Fruit fly (Drosophila melanogaster) whole organism, embryonic: ENCODE data around the gene CtsF.

Experiments
- Adf1 ChIP-seq: fragments of 200-800 bp; sonication (Bioruptor generic); IDR thresholded peaks from 2 replicates; pipeline ENCODE4 v1.3.6; 2022; ENCODE audit warnings: missing biosample characterization, missing genetic modification characterization
- CG10366 ChIP-seq: fragments of 200-800 bp; sonication (Bioruptor generic); IDR thresholded peaks from 2 replicates; pipeline ENCODE4 v1.3.6; 2022; ENCODE audit warnings: missing biosample characterization, missing genetic modification characterization
- CG11398 ChIP-seq: fragments of 200-800 bp; sonication (Bioruptor generic); optimal IDR thresholded peaks from 2 replicates; lab custom pipeline; 2016; ENCODE audit warnings: missing biosample characterization, missing genetic modification characterization
- CG13775 ChIP-seq: fragments of 200-800 bp; sonication (Bioruptor generic); optimal IDR thresholded peaks from 3 replicates; lab custom pipeline; 2017; ENCODE audit warnings: missing biosample characterization, mild to moderate bottlenecking, missing genetic modification characterization
- CG15073 ChIP-seq: fragments of 200-800 bp; sonication (Bioruptor generic); optimal IDR thresholded peaks from 2 replicates; lab custom pipeline; 2016; ENCODE audit warnings: missing biosample characterization, missing genetic modification characterization
- CG15479 ChIP-seq: fragments of 200-800 bp; sonication (Bioruptor generic); optimal IDR thresholded peaks from 3 replicates; lab custom pipeline; 2019; ENCODE audit warnings: missing biosample characterization, mild to moderate bottlenecking, missing genetic modification characterization, moderate library complexity
- CG1647 ChIP-seq: fragments of 200-800 bp; sonication (Bioruptor generic); optimal IDR thresholded peaks from 3 replicates; lab custom pipeline; 2016; ENCODE audit warnings: missing biosample characterization, missing genetic modification characterization
- CG16813 ChIP-seq: fragments of 200-800 bp; sonication (Bioruptor generic); IDR thresholded peaks from 3 replicates; pipeline ENCODE4 v1.3.6; 2022; ENCODE audit warnings: missing biosample characterization, missing genetic modification characterization; ENCODE audit not compliant: partially characterized antibody
- CG2712 ChIP-seq: fragments of 200-800 bp; optimal IDR thresholded peaks from 3 replicates; lab custom pipeline; 2019; ENCODE audit warnings: missing biosample characterization, mild to moderate bottlenecking, missing genetic modification characterization, moderate library complexity
- CG3065 ChIP-seq: fragments of 200-800 bp; sonication (Bioruptor generic); optimal IDR thresholded peaks from 2 replicates; lab custom pipeline; 2016; ENCODE audit warnings: missing biosample characterization, missing genetic modification characterization
- CG32767 ChIP-seq: fragments of 200-800 bp; sonication (Bioruptor generic); IDR thresholded peaks from 2 replicates; pipeline ENCODE4 v1.3.6; 2022; ENCODE audit warnings: missing biosample characterization, missing genetic modification characterization
- CG34376 ChIP-seq: fragments of 200-800 bp; sonication (Bioruptor generic); optimal IDR thresholded peaks from 2 replicates; lab custom pipeline; 2018; ENCODE audit warnings: missing biosample characterization, mild to moderate bottlenecking, missing genetic modification characterization
- CG4820 ChIP-seq: fragments of 200-800 bp; sonication (Bioruptor generic); optimal IDR thresholded peaks from 3 replicates; lab custom pipeline; 2016; ENCODE audit warnings: missing biosample characterization, missing genetic modification characterization
- CG6254 ChIP-seq: fragments of 200-800 bp; sonication (Bioruptor generic); optimal IDR thresholded peaks from 3 replicates; lab custom pipeline; 2017; ENCODE audit warnings: mild to moderate bottlenecking, missing biosample characterization, missing genetic modification reagents, missing genetic modification characterization
- CG7357 ChIP-seq: fragments of 200-800 bp; sonication (Bioruptor generic); IDR thresholded peaks from 3 replicates; pipeline ENCODE4 v1.3.6; 2022; ENCODE audit warnings: missing biosample characterization, missing genetic modification characterization
- CG7839 ChIP-seq: fragments of 200-800 bp; sonication (Bioruptor generic); optimal IDR thresholded peaks from 3 replicates; lab custom pipeline; 2018; ENCODE audit warnings: missing biosample characterization, mild to moderate bottlenecking, missing genetic modification characterization, moderate library complexity
- CG9727 ChIP-seq: fragments of 200-800 bp; sonication (Bioruptor generic); optimal IDR thresholded peaks from 3 replicates; lab custom pipeline; 2017; ENCODE audit warnings: missing biosample characterization, mild to moderate bottlenecking, missing genetic modification characterization
- CG9817 ChIP-seq: fragments of 200-800 bp; sonication (Bioruptor generic); optimal IDR thresholded peaks from 2 replicates; lab custom pipeline; 2018; ENCODE audit warnings: missing biosample characterization, mild to moderate bottlenecking, missing genetic modification characterization, moderate library complexity
- CrebB ChIP-seq: fragments of 200-800 bp; sonication (Bioruptor generic); optimal IDR thresholded peaks from 3 replicates; lab custom pipeline; 2018; ENCODE audit warnings: missing biosample characterization, mild to moderate bottlenecking, missing genetic modification characterization
- Dbx ChIP-seq: fragments of 200-800 bp; sonication (Bioruptor generic); IDR thresholded peaks from 3 replicates; pipeline ENCODE4 v1.3.6; 2022; ENCODE audit warnings: missing biosample characterization, missing genetic modification characterization
- Dll ChIP-seq: fragments of 200-800 bp; sonication (Bioruptor generic); IDR thresholded peaks from 4 replicates; pipeline ENCODE4 v1.3.6; 2022; ENCODE audit warnings: missing biosample characterization, missing genetic modification characterization; ENCODE audit not compliant: partially characterized antibody
- Doc3 ChIP-seq: fragments of 200-800 bp; sonication (Bioruptor generic); IDR thresholded peaks from 3 replicates; pipeline ENCODE4 v1.3.6; 2022; ENCODE audit warnings: missing biosample characterization, missing genetic modification characterization; ENCODE audit not compliant: partially characterized antibody
- HLH54F ChIP-seq: fragments of 200-800 bp; sonication (Bioruptor generic); optimal IDR thresholded peaks from 3 replicates; lab custom pipeline; 2016; ENCODE audit warnings: missing biosample characterization, missing genetic modification characterization
- Hr78 ChIP-seq, 2 experiments: fragments of 200-800 bp in 1 of 2; fragments of >200 bp in 1 of 2; sonication (Bioruptor generic) in 1 of 2; optimal IDR thresholded peaks; 2 replicates each; lab custom pipeline; 2017 to 2019; ENCODE audit warnings: missing biosample characterization in 2 of 2, missing genetic modification characterization in 2 of 2, mild to moderate bottlenecking in 1 of 2, moderate library complexity in 1 of 2
- MBD-R2 ChIP-seq: fragments of 200-800 bp; sonication (Bioruptor generic); IDR thresholded peaks from 2 replicates; pipeline ENCODE4 v1.3.6; 2022; ENCODE audit warnings: missing biosample characterization, missing genetic modification characterization
- Poxn ChIP-seq: fragments of 200-800 bp; sonication (Bioruptor generic); IDR thresholded peaks from 2 replicates; pipeline ENCODE4 v1.3.6; 2022; ENCODE audit warnings: missing biosample characterization, missing genetic modification characterization
- Rx ChIP-seq: fragments of 200-800 bp; sonication (Bioruptor generic); IDR thresholded peaks from 2 replicates; pipeline ENCODE4 v1.3.6; 2022; ENCODE audit warnings: missing biosample characterization, missing genetic modification characterization
- Sox100B ChIP-seq: fragments of 200-800 bp; sonication (Bioruptor generic); optimal IDR thresholded peaks from 3 replicates; lab custom pipeline; 2018; ENCODE audit warnings: missing biosample characterization, mild to moderate bottlenecking, missing genetic modification characterization
- Spps ChIP-seq: fragments of 200-800 bp; sonication (Bioruptor generic); optimal IDR thresholded peaks from 2 replicates; lab custom pipeline; 2018; ENCODE audit warnings: missing biosample characterization, mild to moderate bottlenecking, missing genetic modification characterization
- ara ChIP-seq: fragments of 200-800 bp; sonication (Bioruptor generic); IDR thresholded peaks from 2 replicates; pipeline ENCODE4 v1.3.6; 2022; ENCODE audit warnings: missing biosample characterization, missing genetic modification characterization
- az2 ChIP-seq: fragments of 200-800 bp; sonication (Bioruptor generic); optimal IDR thresholded peaks from 3 replicates; lab custom pipeline; 2016; ENCODE audit warnings: missing biosample characterization, missing genetic modification characterization
- cg ChIP-seq: fragments of 200-800 bp; sonication (Bioruptor generic); optimal IDR thresholded peaks from 3 replicates; lab custom pipeline; 2019; ENCODE audit warnings: missing biosample characterization, mild to moderate bottlenecking, missing genetic modification characterization, moderate library complexity
- ci ChIP-seq: fragments of 200-800 bp; sonication (Bioruptor generic); IDR thresholded peaks from 3 replicates; pipeline ENCODE4 v1.3.6; 2022; ENCODE audit warnings: missing biosample characterization, missing genetic modification characterization
- cwo ChIP-seq: fragments of 200-800 bp; sonication (Bioruptor generic); optimal IDR thresholded peaks from 3 replicates; lab custom pipeline; 2017; ENCODE audit warnings: missing biosample characterization, missing genetic modification characterization, mild to moderate bottlenecking, moderate library complexity, missing genetic modification reagents
- disco-r ChIP-seq: fragments of 200-800 bp; sonication (Bioruptor generic); optimal IDR thresholded peaks from 2 replicates; lab custom pipeline; 2016; ENCODE audit warnings: missing biosample characterization, missing genetic modification characterization
- gsb ChIP-seq: fragments of 200-800 bp; sonication (Bioruptor generic); IDR thresholded peaks from 2 replicates; pipeline ENCODE4 v1.3.6; 2022; ENCODE audit warnings: missing biosample characterization, missing genetic modification characterization
- gsb-n ChIP-seq: fragments of 200-800 bp; sonication (Bioruptor generic); optimal IDR thresholded peaks from 3 replicates; lab custom pipeline; 2018; ENCODE audit warnings: missing biosample characterization, mild to moderate bottlenecking, missing genetic modification characterization
- hbn ChIP-seq: fragments of 200-800 bp; sonication (Bioruptor generic); IDR thresholded peaks from 2 replicates; pipeline ENCODE4 v1.3.6; 2022; ENCODE audit warnings: missing biosample characterization, missing genetic modification characterization; ENCODE audit not compliant: partially characterized antibody
- mam ChIP-seq: fragments of 200-800 bp; sonication (Bioruptor generic); optimal IDR thresholded peaks from 3 replicates; lab custom pipeline; 2016; ENCODE audit warnings: missing biosample characterization, missing genetic modification characterization
- otp ChIP-seq: fragments of 200-800 bp; sonication (Bioruptor generic); IDR thresholded peaks from 3 replicates; pipeline ENCODE4, ENCODE4 v1.3.6; 2022; ENCODE audit warnings: missing biosample characterization, missing genetic modification characterization
- pan ChIP-seq, 4 experiments: fragments of >200 bp in 3 of 4; fragments of 200-800 bp in 1 of 4; sonication (Bioruptor generic) in 1 of 4; optimal IDR thresholded peaks in 3 of 4; IDR thresholded peaks in 1 of 4; 2 replicates each; pipeline versions ENCODE4 v1.3.6 to Lab custom; 2017 to 2022; ENCODE audit warnings: missing biosample characterization in 2 of 4, missing genetic modification characterization in 2 of 4, mixed read lengths in 1 of 4
- phol ChIP-seq: fragments of 200-800 bp; sonication (Bioruptor generic); optimal IDR thresholded peaks from 3 replicates; lab custom pipeline; 2018; ENCODE audit warnings: missing biosample characterization, mild to moderate bottlenecking, missing genetic modification characterization, moderate library complexity
- pzg ChIP-seq: fragments of 200-800 bp; sonication (Bioruptor generic); optimal IDR thresholded peaks from 3 replicates; lab custom pipeline; 2018; ENCODE audit warnings: missing biosample characterization, mild to moderate bottlenecking, missing genetic modification characterization, moderate library complexity
- row ChIP-seq: fragments of 200-800 bp; sonication (Bioruptor generic); IDR thresholded peaks from 3 replicates; pipeline ENCODE4 v1.3.6; 2022; ENCODE audit warnings: missing biosample characterization, missing genetic modification characterization
- sens-2 ChIP-seq: fragments of 200-800 bp; sonication (Bioruptor generic); IDR thresholded peaks from 2 replicates; pipeline ENCODE4 v1.3.6; 2022; ENCODE audit warnings: missing biosample characterization, missing genetic modification characterization
- sr ChIP-seq: fragments of 200-800 bp; sonication (Bioruptor generic); IDR thresholded peaks from 3 replicates; pipeline ENCODE4 v1.3.6; 2022; ENCODE audit warnings: missing biosample characterization, missing genetic modification characterization
- ssp ChIP-seq: fragments of 200-800 bp; sonication (Bioruptor generic); IDR thresholded peaks from 2 replicates; pipeline ENCODE4 v1.3.6; 2022; ENCODE audit warnings: missing biosample characterization, missing genetic modification characterization
- trem ChIP-seq: fragments of 200-800 bp; optimal IDR thresholded peaks from 3 replicates; lab custom pipeline; 2019; ENCODE audit warnings: missing biosample characterization, mild to moderate bottlenecking, missing genetic modification characterization, moderate library complexity
- wor ChIP-seq: fragments of 200-800 bp; sonication (Bioruptor generic); IDR thresholded peaks from 2 replicates; pipeline ENCODE4 v1.3.6; 2022; ENCODE audit warnings: missing biosample characterization, missing genetic modification characterization

The CtsF gene

dm6 chr3R:5223135-5223534 lies 28.4 kb downstream of the CtsF start, which contains the start of gene CG2604 (continued):
- TF ChIP-seq CG34376 (GFP tag; lab: Kevin White, UChicago) (peak; percentile 35), mam (GFP tag; lab: Kevin White, UChicago) (no peak), ssp (peak; percentile 94), cg (peak; percentile 26), MBD-R2 (GFP tag; lab: Robert Waterston, UW) (peak; percentile 29; the same call in 1 of the 2 replicates), row (peak; percentile 68)

dm6 chr3R:5219466-5219865 lies 32.1 kb downstream of the CtsF start, which contains the start of the genes Prosbeta2R2 and CG1116:
Gene Prosbeta2R2, minus strand, starts transcription at chr3R:5219528.
Gene CG1116, plus strand, starts transcription at chr3R:5219657.
- TF ChIP-seq HLH54F (GFP tag; lab: Kevin White, UChicago) = no peak
- TF ChIP-seq CG15479 = no peak
- no peak for TF ChIP-seq CG11398 (GFP tag; lab: Kevin White, UChicago)
- no peak for TF ChIP-seq CG2712 (tag; lab: Kevin White, UChicago)
- peak; percentile 55; the same call in 2 of the 3 replicates for TF ChIP-seq CG16813 (GFP tag; lab: Robert Waterston, UW)
- no peak for TF ChIP-seq CG7357 (GFP tag; lab: Robert Waterston, UW)
- no peak for TF ChIP-seq Dbx (GFP tag; lab: Robert Waterston, UW)
- TF ChIP-seq pzg = peak; percentile 71
- no peak for TF ChIP-seq disco-r (GFP tag; lab: Kevin White, UChicago)
- TF ChIP-seq CG9817 (tag; lab: Kevin White, UChicago) = no peak
- no peak for TF ChIP-seq Adf1 (GFP tag; lab: Robert Waterston, UW)
- TF ChIP-seq az2 (GFP tag; lab: Kevin White, UChicago) = no peak
- TF ChIP-seq gsb-n (tag; lab: Kevin White, UChicago) = no peak
- TF ChIP-seq hbn (GFP tag; lab: Robert Waterston, UW) = peak; percentile 30; the same call in 1 of the 2 replicates
- TF ChIP-seq otp (GFP tag; lab: Robert Waterston, UW) = no peak
- no peak for TF ChIP-seq CG15073 (GFP tag; lab: Kevin White, UChicago)
- TF ChIP-seq Hr78 (GFP tag; optimal IDR thresholded peaks at IDR 0.05; lab: Kevin White, UChicago) = no peak
- no peak for TF ChIP-seq wor (GFP tag; lab: Robert Waterston, UW)
- TF ChIP-seq CG9727 (GFP tag; lab: Kevin White, UChicago) = no peak
- TF ChIP-seq CG4820 (GFP tag; lab: Kevin White, UChicago) = no peak
- no peak for TF ChIP-seq CG13775 (GFP tag; lab: Kevin White, UChicago)
- TF ChIP-seq Sox100B (GFP tag; lab: Kevin White, UChicago) = no peak
- TF ChIP-seq sens-2 (GFP tag; lab: Robert Waterston, UW) = no peak
- no peak for TF ChIP-seq gsb (GFP tag; lab: Robert Waterston, UW)
- TF ChIP-seq CG1647 (GFP tag; lab: Kevin White, UChicago) = no peak
- peak; percentile 11 for TF ChIP-seq trem (tag; lab: Kevin White, UChicago)
- no peak for TF ChIP-seq CG6254
- no peak for TF ChIP-seq CG32767 (GFP tag; lab: Robert Waterston, UW)
- TF ChIP-seq phol (tag; lab: Kevin White, UChicago) = peak; percentile 0
- no peak for TF ChIP-seq pan (optimal IDR thresholded peaks at IDR 0.05; lab: Kevin White, UChicago)
- no peak for TF ChIP-seq pan (GFP tag; optimal IDR thresholded peaks at IDR 0.05 in 1 of 2, IDR thresholded peaks at IDR 0.05 in 1 of 2)
- TF ChIP-seq Doc3 (GFP tag; lab: Robert Waterston, UW) = peak; percentile 54; the same call in 1 of the 3 replicates
- TF ChIP-seq Poxn (GFP tag; lab: Robert Waterston, UW) = no peak
- no peak for TF ChIP-seq ara (GFP tag; lab: Robert Waterston, UW)
- no peak for TF ChIP-seq CG7839
- TF ChIP-seq Spps = no peak
- peak; percentile 53; the same call in 3 of the 4 replicates for TF ChIP-seq Dll
- no peak for TF ChIP-seq ci
- TF ChIP-seq MBD-R2 (GFP tag; lab: Robert Waterston, UW) = peak; percentile 81
- no peak for TF ChIP-seq Rx (GFP tag; lab: Robert Waterston, UW)
- no peak for TF ChIP-seq CrebB (tag; lab: Kevin White, UChicago)
- TF ChIP-seq cwo (GFP tag; lab: Kevin White, UChicago) = no peak
- no peak for TF ChIP-seq sr (GFP tag; lab: Robert Waterston, UW)
- TF ChIP-seq CG10366 = no peak
- no peak for TF ChIP-seq CG3065
